Fruit fly (Drosophila melanogaster) whole organism, pupa: Measurements from ENCODE around the gene CG7166.

Source experiments
- CG10348 ChIP-seq: fragments of 200-800 bp; sonication (Bioruptor generic); IDR thresholded peaks from 2 replicates; pipeline ENCODE4 v1.3.6; 2022; ENCODE audit warnings: missing biosample characterization, missing genetic modification characterization
- CG12605 ChIP-seq: fragments of 200-800 bp; sonication (Bioruptor generic); IDR thresholded peaks from 2 replicates; pipeline ENCODE4 v1.3.6; 2022; ENCODE audit warnings: missing biosample characterization, missing genetic modification characterization
- CG14655 ChIP-seq: fragments of 200-800 bp; sonication (Bioruptor generic); optimal IDR thresholded peaks from 3 replicates; lab custom pipeline; 2017; ENCODE audit warnings: mild to moderate bottlenecking, missing biosample characterization, missing genetic modification reagents, missing genetic modification characterization
- CG17806 ChIP-seq: fragments of 200-800 bp; sonication (Bioruptor generic); optimal IDR thresholded peaks from 2 replicates; lab custom pipeline; 2018; ENCODE audit warnings: missing biosample characterization, mild to moderate bottlenecking, missing genetic modification characterization, moderate library complexity
- CG32121 ChIP-seq: fragments of 200-800 bp; sonication (Bioruptor generic); IDR thresholded peaks from 2 replicates; pipeline ENCODE4 v1.3.6; 2022; ENCODE audit warnings: missing biosample characterization, missing genetic modification characterization
- CG8159 ChIP-seq: fragments of 200-800 bp; sonication (Bioruptor generic); optimal IDR thresholded peaks from 3 replicates; lab custom pipeline; 2018; ENCODE audit warnings: missing biosample characterization, mild to moderate bottlenecking, missing genetic modification characterization, moderate library complexity
- D1 ChIP-seq: fragments of 200-800 bp; sonication (Bioruptor generic); optimal IDR thresholded peaks from 2 replicates; lab custom pipeline; 2018; ENCODE audit warnings: missing biosample characterization, mild to moderate bottlenecking, missing genetic modification characterization, moderate library complexity
- Ets98B ChIP-seq: fragments of 200-800 bp; sonication (Bioruptor generic); IDR thresholded peaks from 2 replicates; pipeline ENCODE4 v1.3.6; 2022; ENCODE audit warnings: missing biosample characterization, missing genetic modification characterization
- Pif1A ChIP-seq: fragments of 200-800 bp; sonication (Bioruptor generic); optimal IDR thresholded peaks from 3 replicates; lab custom pipeline; 2016; ENCODE audit warnings: missing biosample characterization, missing genetic modification characterization
- Snoo ChIP-seq: fragments of 200-800 bp; sonication (Bioruptor generic); optimal IDR thresholded peaks from 3 replicates; lab custom pipeline; 2017; ENCODE audit warnings: missing biosample characterization, mild to moderate bottlenecking, missing genetic modification characterization, inconsistent platforms
- fd96Ca ChIP-seq: fragments of 200-800 bp; sonication (Bioruptor generic); IDR thresholded peaks from 3 replicates; pipeline ENCODE4 v1.3.6; 2022; ENCODE audit warnings: missing biosample characterization, missing genetic modification characterization
- rn ChIP-seq: fragments of 200-800 bp; sonication (Bioruptor generic); IDR thresholded peaks from 2 replicates; pipeline ENCODE4 v1.3.6; 2022; ENCODE audit warnings: missing biosample characterization, missing genetic modification characterization

dm6 chr3L:21634152-21634689 lies 8.8 kb upstream of the CG7166 start, which contains the start of gene MED1:
- TF ChIP-seq CG8159 (tag; lab: Kevin White, UChicago), result no peak
- no peak for TF ChIP-seq fd96Ca (GFP tag; lab: Robert Waterston, UW)
- no peak for TF ChIP-seq Pif1A (GFP tag; lab: Kevin White, UChicago)
- no peak for TF ChIP-seq CG32121 (GFP tag; lab: Robert Waterston, UW)
- no peak for TF ChIP-seq CG12605 (GFP tag; lab: Robert Waterston, UW)
- no peak for TF ChIP-seq Ets98B (GFP tag; lab: Robert Waterston, UW)
- no peak for TF ChIP-seq Snoo (tag; lab: Kevin White, UChicago)
- no peak for TF ChIP-seq CG17806 (tag; lab: Kevin White, UChicago)
- TF ChIP-seq D1 (tag; lab: Kevin White, UChicago), result no peak
- TF ChIP-seq CG10348 (GFP tag; lab: Robert Waterston, UW), result no peak
- TF ChIP-seq rn (GFP tag; lab: Robert Waterston, UW), result no peak
- TF ChIP-seq CG14655 (GFP tag; lab: Kevin White, UChicago), result no peak
